Fruit fly (Drosophila melanogaster): ENCODE data around the gene app.

DNA sequence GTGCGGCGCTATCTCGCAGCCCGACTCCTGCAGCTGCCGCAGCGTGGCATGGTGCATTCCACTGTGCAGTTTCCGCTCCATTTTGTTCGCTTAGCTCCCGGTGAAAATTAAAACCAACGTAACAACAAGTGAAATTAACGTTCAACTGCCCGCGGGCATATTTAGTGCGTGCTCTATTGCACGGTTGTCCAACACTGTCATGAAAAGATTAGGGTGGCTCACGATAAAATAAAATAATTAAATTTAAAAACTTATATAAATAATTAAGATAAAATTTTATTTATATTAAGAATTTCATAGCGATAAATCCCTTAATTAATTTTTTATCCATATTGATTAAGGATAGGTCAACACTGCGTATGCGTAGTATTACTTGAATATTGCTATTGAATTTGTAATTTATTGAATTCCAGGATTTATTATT is 4.6 kb upstream of the app start, which contains the start of gene Pbgs:
- TF ChIP-seq CG14655 (GFP tag; optimal IDR thresholded peaks at IDR 0.05) (peak; percentile 26), CG17806 (tag; optimal IDR thresholded peaks at IDR 0.05) (peak; percentile 57), rn (GFP tag; IDR thresholded peaks at IDR 0.05) (no peak), CG12605 (GFP tag; IDR thresholded peaks at IDR 0.05) (peak; percentile 69), CG32121 (GFP tag; IDR thresholded peaks at IDR 0.05) (no peak; the same call in 1 of the 2 replicates), Pif1B (GFP tag; optimal IDR thresholded peaks at IDR 0.05) (no peak), CG9948 (tag; optimal IDR thresholded peaks at IDR 0.05) (peak; percentile 44), CG15710 (tag; optimal IDR thresholded peaks at IDR 0.05) (peak; percentile 46), CG13204 (GFP tag; optimal IDR thresholded peaks at IDR 0.05) (no peak), fd96Ca (GFP tag; IDR thresholded peaks at IDR 0.05) (peak; percentile 24; the same call in 1 of the 3 replicates), Ets98B (GFP tag; IDR thresholded peaks at IDR 0.05) (peak; percentile 67), Pif1A (GFP tag; optimal IDR thresholded peaks at IDR 0.05) (no peak)
